Worm (Caenorhabditis elegans): ENCODE results near the gene C01G5.4.

ce11 chrIV:6517859-6518258 is 13.7 kb upstream of the C01G5.4 start, which contains the start of gene C01G5.7:
- TF ChIP-seq ama-1 (optimal IDR thresholded peaks at IDR 0.05) (no peak), ceh-2 (tag; optimal IDR thresholded peaks at IDR 0.05) (no peak), pag-3 (tag; optimal IDR thresholded peaks at IDR 0.05; ENCODE audit: borderline replicate concordance) (no peak), unc-86 (tag; optimal IDR thresholded peaks at IDR 0.05) (no peak), tbx-2 (tag; optimal IDR thresholded peaks at IDR 0.05) (no peak)

All from whole organism, late embryonic.